Worm (Caenorhabditis elegans) whole organism, L1 larva: ENCODE results near the gene C12D12.3.

Experiments
- fkh-10 ChIP-seq: sonication (generic microtip); optimal IDR thresholded peaks from 2 replicates; lab custom pipeline; 2017; ENCODE audit warnings: missing biosample characterization, missing genetic modification reagents, missing genetic modification characterization
- lir-3 ChIP-seq: sonication (generic microtip); optimal IDR thresholded peaks from 2 replicates; lab custom pipeline; 2016; ENCODE audit warnings: mild to moderate bottlenecking, missing genetic modification characterization, moderate library complexity, missing compliant biosample characterization; ENCODE audit not compliant: poor library complexity
- nhr-11 ChIP-seq: fragments of 150-350 bp; optimal IDR thresholded peaks from 2 replicates; lab custom pipeline; 2014; ENCODE audit warnings: missing biosample characterization, missing genetic modification characterization
- pqm-1 ChIP-seq: sonication (generic microtip); optimal IDR thresholded peaks from 3 replicates; lab custom pipeline; 2017; ENCODE audit warnings: missing biosample characterization, missing genetic modification characterization

DNA sequence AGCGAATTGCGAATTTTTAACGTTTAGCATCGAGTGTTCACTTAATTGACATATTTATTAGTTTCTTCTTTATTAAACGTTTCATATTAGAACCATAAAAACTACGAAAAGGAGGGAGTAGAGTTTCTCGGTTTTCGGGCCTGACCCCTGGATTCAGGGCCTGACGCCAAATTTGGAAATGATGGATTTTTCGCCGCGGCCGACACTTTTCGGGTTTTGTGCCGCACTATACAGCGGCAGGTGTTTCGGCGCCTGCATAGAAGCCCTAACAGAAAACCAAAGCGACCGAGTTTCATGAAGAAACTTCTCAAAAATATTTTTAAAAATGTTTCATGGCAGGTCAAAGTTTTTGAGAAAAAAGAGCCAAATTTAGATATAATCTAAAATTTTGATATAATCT, 11.3 kb downstream of the C12D12.3 start:
- TF ChIP-seq nhr-11: no peak
- no peak for TF ChIP-seq fkh-10
- no peak for TF ChIP-seq lir-3 (tag; lab: Kevin White, UChicago)
- TF ChIP-seq pqm-1 (tag; lab: Kevin White, UChicago): no peak
